Fruit fly (Drosophila melanogaster) whole organism, embryonic: Measurements from ENCODE around the gene Ufsp2.

Source experiments
- ATbp ChIP-seq: fragments of 200-800 bp; sonication (Bioruptor generic); optimal IDR thresholded peaks from 2 replicates; lab custom pipeline; 2017; ENCODE audit warnings: missing biosample characterization, mild to moderate bottlenecking, missing genetic modification characterization, missing genetic modification reagents
- Atf3 ChIP-seq: fragments of 200-800 bp; sonication (Bioruptor generic); optimal IDR thresholded peaks from 3 replicates; lab custom pipeline; 2016; ENCODE audit warnings: missing biosample characterization, missing genetic modification characterization
- Atf6 ChIP-seq: fragments of 200-800 bp; sonication (Bioruptor generic); IDR thresholded peaks from 2 replicates; pipeline ENCODE4 v1.3.6; 2022; ENCODE audit warnings: missing biosample characterization, missing genetic modification characterization
- CG1024 ChIP-seq: fragments of 200-800 bp; sonication (Bioruptor generic); IDR thresholded peaks from 2 replicates; pipeline ENCODE4 v1.3.6; 2022; ENCODE audit warnings: missing biosample characterization, missing genetic modification characterization
- CG11085 ChIP-seq: fragments of 200-800 bp; sonication (Bioruptor generic); IDR thresholded peaks from 2 replicates; pipeline ENCODE4 v1.3.6; 2022; ENCODE audit warnings: missing biosample characterization, missing genetic modification characterization
- CG13123 ChIP-seq: fragments of 200-800 bp; sonication (Bioruptor generic); optimal IDR thresholded peaks from 2 replicates; lab custom pipeline; 2016; ENCODE audit warnings: missing biosample characterization, missing genetic modification characterization
- CG13296 ChIP-seq: fragments of 200-800 bp; sonication (Bioruptor generic); optimal IDR thresholded peaks from 3 replicates; lab custom pipeline; 2018; ENCODE audit warnings: missing biosample characterization, mild to moderate bottlenecking, missing genetic modification characterization
- CG16779 ChIP-seq: fragments of 200-800 bp; sonication (Bioruptor generic); IDR thresholded peaks from 2 replicates; pipeline ENCODE4 v1.3.6; 2022; ENCODE audit warnings: missing biosample characterization, missing genetic modification characterization
- CG17359 ChIP-seq: fragments of 200-800 bp; sonication (Bioruptor generic); optimal IDR thresholded peaks from 3 replicates; lab custom pipeline; 2018; ENCODE audit warnings: missing biosample characterization, mild to moderate bottlenecking, missing genetic modification characterization, moderate library complexity
- CG18619 ChIP-seq: fragments of 200-800 bp; sonication (Bioruptor generic); optimal IDR thresholded peaks from 3 replicates; lab custom pipeline; 2017; ENCODE audit warnings: missing biosample characterization, mild to moderate bottlenecking, missing genetic modification characterization
- CG18764 ChIP-seq: fragments of 200-800 bp; sonication (Bioruptor generic); optimal IDR thresholded peaks from 3 replicates; lab custom pipeline; 2016; ENCODE audit warnings: missing biosample characterization, missing genetic modification characterization
- CG31441 ChIP-seq: fragments of 200-800 bp; sonication (Bioruptor generic); IDR thresholded peaks from 2 replicates; pipeline ENCODE4 v1.3.6; 2022; ENCODE audit warnings: missing biosample characterization, missing genetic modification characterization
- CG3163 ChIP-seq: fragments of 200-800 bp; sonication (Bioruptor generic); optimal IDR thresholded peaks from 3 replicates; lab custom pipeline; 2016; ENCODE audit warnings: missing biosample characterization, missing genetic modification characterization
- CG6272 ChIP-seq: fragments of 200-800 bp; sonication (Bioruptor generic); IDR thresholded peaks from 2 replicates; pipeline ENCODE4 v1.3.6; 2022; ENCODE audit warnings: missing biosample characterization, missing genetic modification characterization
- CG6654 ChIP-seq: fragments of 200-800 bp; sonication (Bioruptor generic); optimal IDR thresholded peaks from 2 replicates; lab custom pipeline; 2017; ENCODE audit warnings: missing biosample characterization, mild to moderate bottlenecking, missing genetic modification characterization
- CG6689 ChIP-seq: fragments of 200-800 bp; sonication (Bioruptor generic); IDR thresholded peaks from 2 replicates; pipeline ENCODE4 v1.3.6; 2022; ENCODE audit warnings: missing biosample characterization, missing genetic modification characterization
- CG6854 ChIP-seq: fragments of 200-800 bp; sonication (Bioruptor generic); optimal IDR thresholded peaks from 3 replicates; lab custom pipeline; 2017; ENCODE audit warnings: missing biosample characterization, mild to moderate bottlenecking, missing genetic modification characterization
- CG7556 ChIP-seq: fragments of 200-800 bp; sonication (Bioruptor generic); optimal IDR thresholded peaks from 2 replicates; lab custom pipeline; 2017; ENCODE audit warnings: missing biosample characterization, mild to moderate bottlenecking, missing genetic modification characterization
- CG9727 ChIP-seq: fragments of 200-800 bp; sonication (Bioruptor generic); optimal IDR thresholded peaks from 3 replicates; lab custom pipeline; 2017; ENCODE audit warnings: missing biosample characterization, mild to moderate bottlenecking, missing genetic modification characterization
- CkIIα-i1 ChIP-seq: fragments of 200-800 bp; sonication (Bioruptor generic); IDR thresholded peaks from 2 replicates; pipeline ENCODE4 v1.3.6; 2022; ENCODE audit warnings: missing biosample characterization, missing genetic modification characterization
- Drgx ChIP-seq: fragments of 200-800 bp; sonication (Bioruptor generic); IDR thresholded peaks from 2 replicates; pipeline ENCODE4 v1.3.6; 2022; ENCODE audit warnings: missing biosample characterization, missing genetic modification characterization
- Elba2 ChIP-seq: fragments of 200-800 bp; sonication (Bioruptor generic); optimal IDR thresholded peaks from 3 replicates; lab custom pipeline; 2016; ENCODE audit warnings: missing biosample characterization, missing genetic modification characterization
- Ets65A ChIP-seq: fragments of 200-800 bp; sonication (Bioruptor generic); peaks from one replicate; lab custom pipeline; 2016; ENCODE audit warnings: missing biosample characterization, missing genetic modification characterization
- Ets97D ChIP-seq: fragments of 200-800 bp; sonication (Bioruptor generic); optimal IDR thresholded peaks from 3 replicates; lab custom pipeline; 2016; ENCODE audit warnings: missing biosample characterization, missing genetic modification characterization
- H2.0 ChIP-seq: fragments of 200-800 bp; sonication (Bioruptor generic); IDR thresholded peaks from 2 replicates; pipeline ENCODE4 v1.3.6; 2022; ENCODE audit warnings: missing biosample characterization, missing genetic modification characterization
- Hr51 ChIP-seq, 2 experiments: fragments of 200-800 bp; sonication (Bioruptor generic); optimal IDR thresholded peaks; 2 replicates in 1 of 2; 3 replicates in 1 of 2; lab custom pipeline; 2016 to 2018; ENCODE audit warnings: missing biosample characterization in 2 of 2, missing genetic modification characterization in 2 of 2, mild to moderate bottlenecking in 1 of 2, moderate library complexity in 1 of 2
- Meics ChIP-seq: fragments of 200-800 bp; sonication (Bioruptor generic); optimal IDR thresholded peaks from 2 replicates; lab custom pipeline; 2017; ENCODE audit warnings: missing biosample characterization, mild to moderate bottlenecking, missing genetic modification characterization
- NC2β ChIP-seq: fragments of 200-800 bp; sonication (Bioruptor generic); optimal IDR thresholded peaks from 2 replicates; lab custom pipeline; 2016; ENCODE audit warnings: missing biosample characterization, missing genetic modification characterization
- NK7.1 ChIP-seq: fragments of 200-800 bp; sonication (Bioruptor generic); optimal IDR thresholded peaks from 3 replicates; lab custom pipeline; 2016; ENCODE audit warnings: missing biosample characterization, missing genetic modification characterization
- Nf-YC ChIP-seq: fragments of 200-800 bp; optimal IDR thresholded peaks from 3 replicates; lab custom pipeline; 2019; ENCODE audit warnings: missing biosample characterization, mild to moderate bottlenecking, missing genetic modification characterization, moderate library complexity
- NfI ChIP-seq: fragments of 200-800 bp; sonication (Bioruptor generic); optimal IDR thresholded peaks from 3 replicates; lab custom pipeline; 2018; ENCODE audit warnings: missing biosample characterization, mild to moderate bottlenecking, missing genetic modification characterization, moderate library complexity
- Sry-β ChIP-seq: fragments of 200-800 bp; sonication (Bioruptor generic); optimal IDR thresholded peaks from 2 replicates; lab custom pipeline; 2018; ENCODE audit warnings: missing biosample characterization, mild to moderate bottlenecking, missing genetic modification characterization, moderate library complexity
- Sry-δ ChIP-seq: fragments of 200-800 bp; sonication (Bioruptor generic); optimal IDR thresholded peaks from 2 replicates; lab custom pipeline; 2016; ENCODE audit warnings: missing biosample characterization, missing genetic modification characterization
- br ChIP-seq: fragments of >200 bp; optimal IDR thresholded peaks from 2 replicates; lab custom pipeline; 2017
- cas ChIP-seq: fragments of 200-800 bp; sonication (Bioruptor generic); IDR thresholded peaks from 2 replicates; pipeline ENCODE4 v1.3.6; 2022; ENCODE audit warnings: missing biosample characterization, missing genetic modification characterization
- crc ChIP-seq: fragments of 200-800 bp; sonication (Bioruptor generic); optimal IDR thresholded peaks from 2 replicates; lab custom pipeline; 2016; ENCODE audit warnings: missing biosample characterization, missing genetic modification characterization
- da ChIP-seq: fragments of 200-800 bp; sonication (Bioruptor generic); optimal IDR thresholded peaks from 2 replicates; lab custom pipeline; 2016; ENCODE audit warnings: missing biosample characterization, missing genetic modification characterization
- en ChIP-seq: fragments of 200-800 bp; sonication (Bioruptor generic); optimal IDR thresholded peaks from 2 replicates; lab custom pipeline; 2016; ENCODE audit warnings: missing biosample characterization, missing genetic modification characterization
- eyg ChIP-seq: fragments of 200-800 bp; sonication (Bioruptor generic); optimal IDR thresholded peaks from 3 replicates; lab custom pipeline; 2016; ENCODE audit warnings: missing biosample characterization, missing genetic modification characterization
- h ChIP-seq: fragments of >200 bp; optimal IDR thresholded peaks from 2 replicates; lab custom pipeline; 2017
- hb ChIP-seq: fragments of 200-800 bp; sonication (Bioruptor generic); IDR thresholded peaks from 3 replicates; pipeline ENCODE4 v1.3.6; 2022; ENCODE audit warnings: missing biosample characterization, missing genetic modification characterization; ENCODE audit not compliant: partially characterized antibody
- klu ChIP-seq: fragments of 200-800 bp; sonication (Bioruptor generic); IDR thresholded peaks from 2 replicates; pipeline ENCODE4 v1.3.6; 2022; ENCODE audit warnings: missing biosample characterization, missing genetic modification characterization
- kni ChIP-seq: fragments of 200-800 bp; sonication (Bioruptor generic); optimal IDR thresholded peaks from 3 replicates; lab custom pipeline; 2017; ENCODE audit warnings: mild to moderate bottlenecking, missing biosample characterization, missing genetic modification reagents, missing genetic modification characterization
- mld ChIP-seq: fragments of 200-800 bp; sonication (Bioruptor generic); IDR thresholded peaks from 3 replicates; pipeline ENCODE4 v1.3.6; 2022; ENCODE audit warnings: missing biosample characterization, missing genetic modification characterization; ENCODE audit not compliant: partially characterized antibody
- pan ChIP-seq, 4 experiments: fragments of >200 bp in 3 of 4; fragments of 200-800 bp in 1 of 4; sonication (Bioruptor generic) in 1 of 4; optimal IDR thresholded peaks in 3 of 4; IDR thresholded peaks in 1 of 4; 2 replicates each; pipeline versions ENCODE4 v1.3.6 to Lab custom; 2017 to 2022; ENCODE audit warnings: missing biosample characterization in 2 of 4, missing genetic modification characterization in 2 of 4, mixed read lengths in 1 of 4
- pros ChIP-seq: fragments of 200-800 bp; sonication (Bioruptor generic); optimal IDR thresholded peaks from 3 replicates; lab custom pipeline; 2019; ENCODE audit warnings: missing biosample characterization, mild to moderate bottlenecking, missing genetic modification characterization, moderate library complexity
- pum ChIP-seq: fragments of 200-800 bp; sonication (Bioruptor generic); optimal IDR thresholded peaks from 2 replicates; lab custom pipeline; 2016; ENCODE audit warnings: missing biosample characterization, missing genetic modification characterization
- pzg ChIP-seq: fragments of 200-800 bp; sonication (Bioruptor generic); optimal IDR thresholded peaks from 3 replicates; lab custom pipeline; 2018; ENCODE audit warnings: missing biosample characterization, mild to moderate bottlenecking, missing genetic modification characterization, moderate library complexity
- sisA ChIP-seq: fragments of 200-800 bp; sonication (Bioruptor generic); IDR thresholded peaks from 2 replicates; pipeline ENCODE4 v1.3.6; 2022; ENCODE audit warnings: missing biosample characterization, missing genetic modification characterization
- tup ChIP-seq: fragments of 200-800 bp; sonication (Bioruptor generic); optimal IDR thresholded peaks from 2 replicates; lab custom pipeline; 2016; ENCODE audit warnings: missing biosample characterization, mild to moderate bottlenecking, missing genetic modification characterization, moderate library complexity

The Ufsp2 gene

DNA sequence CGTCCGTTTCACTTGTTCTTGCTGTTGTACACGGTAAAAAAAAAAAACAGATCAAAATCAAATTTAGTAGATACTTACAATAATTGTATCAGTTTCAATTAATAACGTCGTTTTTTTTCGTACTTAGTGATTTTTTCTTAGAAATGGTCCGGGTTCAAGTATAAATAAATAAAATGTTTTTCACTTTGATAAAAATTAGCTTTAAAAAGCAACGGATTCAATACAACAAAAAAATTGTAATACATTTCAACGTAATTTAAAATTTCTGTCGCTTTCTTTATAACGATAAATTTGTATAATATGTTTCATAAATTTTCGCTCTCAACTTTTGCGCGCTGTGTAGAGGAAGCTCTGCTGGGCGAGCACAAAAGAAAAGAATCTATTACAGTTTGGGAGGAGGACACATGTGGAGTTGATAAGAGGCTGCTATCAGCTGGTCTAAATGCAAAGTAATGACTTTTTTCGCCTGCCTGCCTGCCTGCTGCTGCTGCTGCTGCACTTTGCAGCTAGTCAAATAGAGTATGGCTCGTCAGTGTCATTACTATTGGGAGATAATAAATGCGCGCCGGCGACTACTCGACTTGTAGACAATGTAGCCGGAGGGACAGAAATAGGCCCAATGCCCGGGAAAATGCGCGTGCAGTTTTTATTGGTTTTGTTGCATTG is 38.3 kb upstream of the Ufsp2 start (continued):
- TF ChIP-seq CG17359, result peak; percentile 62
- TF ChIP-seq CG6689, result peak; percentile 78
- TF ChIP-seq Ets65A (GFP tag; lab: Kevin White, UChicago), result no peak
- TF ChIP-seq cas (GFP tag; lab: Robert Waterston, UW), result no peak
- peak; percentile 15 for TF ChIP-seq NK7.1 (GFP tag; lab: Kevin White, UChicago)
- TF ChIP-seq CG16779, result no peak
- no peak for TF ChIP-seq tup (GFP tag; lab: Kevin White, UChicago)
- peak; percentile 15 for TF ChIP-seq Nf-YC (tag; lab: Kevin White, UChicago)
- no peak for TF ChIP-seq da (GFP tag; lab: Kevin White, UChicago)
- no peak for TF ChIP-seq en (GFP tag; lab: Kevin White, UChicago)
- no peak for TF ChIP-seq hb
- no peak for TF ChIP-seq Ets97D (GFP tag; lab: Kevin White, UChicago)
- TF ChIP-seq pros, result no peak
- no peak for TF ChIP-seq Sry-β (GFP tag; lab: Kevin White, UChicago)
- peak; percentile 56 for TF ChIP-seq Drgx (GFP tag; lab: Robert Waterston, UW)
- TF ChIP-seq CkIIα-i1 (GFP tag; lab: Robert Waterston, UW), result no peak
- peak; percentile 66 for TF ChIP-seq Meics (GFP tag; lab: Kevin White, UChicago)
- peak; percentile 9 for TF ChIP-seq Sry-δ (GFP tag; lab: Kevin White, UChicago)
- TF ChIP-seq CG6272 (GFP tag; lab: Robert Waterston, UW), result peak; percentile 37; the same call in 1 of the 2 replicates
- peak; percentile 66 for TF ChIP-seq CG18619
- no peak for TF ChIP-seq CG3163
- peak; percentile 46 for TF ChIP-seq pum (GFP tag; lab: Kevin White, UChicago)
- no peak for TF ChIP-seq NC2β
- TF ChIP-seq pan (optimal IDR thresholded peaks at IDR 0.05; lab: Kevin White, UChicago), result no peak
- TF ChIP-seq pan (GFP tag; optimal IDR thresholded peaks at IDR 0.05 in 1 of 2, IDR thresholded peaks at IDR 0.05 in 1 of 2), result peak in 1 of 2 experiments; percentile 66
- TF ChIP-seq Atf3, result no peak
- TF ChIP-seq CG1024 (GFP tag; lab: Robert Waterston, UW), result 0 out of 2 replicates have a peak, but pooled peaks have one; percentile 17
- no peak for TF ChIP-seq Elba2 (GFP tag; lab: Kevin White, UChicago)
- peak; percentile 14 to 86 for TF ChIP-seq Hr51 (GFP tag; optimal IDR thresholded peaks at IDR 0.05; lab: Kevin White, UChicago)
- peak; percentile 19 for TF ChIP-seq CG6654 (GFP tag; lab: Kevin White, UChicago)
- no peak; the same call in 1 of the 2 replicates for TF ChIP-seq Atf6 (GFP tag; lab: Robert Waterston, UW)
- no peak for TF ChIP-seq kni (GFP tag; lab: Kevin White, UChicago)
- no peak for TF ChIP-seq CG13123
- peak; percentile 89 for TF ChIP-seq CG9727 (GFP tag; lab: Kevin White, UChicago)
- no peak; the same call in 1 of the 2 replicates for TF ChIP-seq H2.0 (GFP tag; lab: Robert Waterston, UW)
- TF ChIP-seq CG11085 (GFP tag; lab: Robert Waterston, UW), result no peak
- no peak for TF ChIP-seq eyg
- TF ChIP-seq NfI (GFP tag; lab: Kevin White, UChicago), result peak; percentile 32
- peak; percentile 44; the same call in 1 of the 2 replicates for TF ChIP-seq klu (GFP tag; lab: Robert Waterston, UW)
- peak; percentile 62 for TF ChIP-seq CG13296 (GFP tag; lab: Kevin White, UChicago)
- TF ChIP-seq CG18764 (GFP tag; lab: Kevin White, UChicago), result no peak
- peak; percentile 82 for TF ChIP-seq CG7556
- TF ChIP-seq h (lab: Kevin White, UChicago), result no peak
- peak; percentile 54 for TF ChIP-seq CG6854 (GFP tag; lab: Kevin White, UChicago)
- TF ChIP-seq sisA (GFP tag; lab: Robert Waterston, UW), result no peak; the same call in none of the 2 replicates
- TF ChIP-seq mld (GFP tag; lab: Robert Waterston, UW), result no peak
- peak; percentile 54 for TF ChIP-seq ATbp (GFP tag; lab: Kevin White, UChicago)
- peak; percentile 80 for TF ChIP-seq CG31441 (GFP tag; lab: Robert Waterston, UW)
- peak; percentile 8 for TF ChIP-seq crc (GFP tag; lab: Kevin White, UChicago)
- TF ChIP-seq br, result no peak
- TF ChIP-seq pzg (GFP tag; lab: Kevin White, UChicago), result no peak
